Worm (Caenorhabditis elegans): ENCODE results near the gene shc-3.
A peak's percentile ranks its signal among the peaks of the same experiment; 100 is the strongest.

The shc-3 gene

DNA sequence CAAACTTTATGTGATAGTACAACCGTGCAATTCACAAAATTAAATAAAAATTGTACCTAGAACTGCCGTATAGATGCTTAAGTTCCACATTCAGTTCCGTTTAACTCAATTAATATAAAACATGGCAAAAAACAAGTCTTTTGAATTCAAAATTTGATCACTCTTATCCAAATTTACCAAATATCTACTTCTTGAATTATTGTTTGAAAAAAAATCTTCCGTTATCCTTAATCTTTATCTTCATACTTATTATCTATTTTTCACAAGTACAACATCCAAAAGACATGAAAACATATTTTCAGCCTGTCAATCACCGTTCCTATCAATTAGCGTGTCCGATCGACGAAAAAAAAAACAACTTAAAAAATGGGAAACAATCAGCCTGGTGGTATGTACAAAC, 38.1 kb downstream of the shc-3 start, which contains the start of gene aakb-1:
Gene aakb-1 (plus strand): TSS at position 301 of the 400 bp plus-strand sequence.
- TF ChIP-seq eyg-1 (tag; optimal IDR thresholded peaks at IDR 0.05) (no peak), elt-2 (tag; optimal IDR thresholded peaks at IDR 0.05) (no peak), ceh-9 (tag; optimal IDR thresholded peaks at IDR 0.05) (no peak), unc-86 (tag; optimal IDR thresholded peaks at IDR 0.05) (no peak), fkh-6 (tag; optimal IDR thresholded peaks at IDR 0.05) (no peak), pat-9 (tag; optimal IDR thresholded peaks at IDR 0.05) (no peak), ceh-30 (tag; optimal IDR thresholded peaks at IDR 0.05) (no peak), ahr-1 (tag; optimal IDR thresholded peaks at IDR 0.05) (no peak), sox-2 (GFP tag; IDR thresholded peaks at IDR 0.05) (no peak), ceh-2 (tag; optimal IDR thresholded peaks at IDR 0.05) (no peak), nhr-11 (tag; optimal IDR thresholded peaks at IDR 0.05) (no peak), T23F11.4 (GFP tag; optimal IDR thresholded peaks at IDR 0.05) (no peak), unc-55 (GFP tag; optimal IDR thresholded peaks at IDR 0.05) (no peak), zip-5 (tag; optimal IDR thresholded peaks at IDR 0.05) (no peak), sdc-2 (tag; optimal IDR thresholded peaks at IDR 0.05) (no peak), ceh-14 (tag; optimal IDR thresholded peaks at IDR 0.05) (no peak), ref-2 (tag; optimal IDR thresholded peaks at IDR 0.05) (no peak), ttx-3 (tag; optimal IDR thresholded peaks at IDR 0.05) (no peak), unc-3 (GFP tag; conservative IDR thresholded peaks at IDR 0.05) (no peak), unc-3 (tag; optimal IDR thresholded peaks at IDR 0.05) (no peak)

DNA sequence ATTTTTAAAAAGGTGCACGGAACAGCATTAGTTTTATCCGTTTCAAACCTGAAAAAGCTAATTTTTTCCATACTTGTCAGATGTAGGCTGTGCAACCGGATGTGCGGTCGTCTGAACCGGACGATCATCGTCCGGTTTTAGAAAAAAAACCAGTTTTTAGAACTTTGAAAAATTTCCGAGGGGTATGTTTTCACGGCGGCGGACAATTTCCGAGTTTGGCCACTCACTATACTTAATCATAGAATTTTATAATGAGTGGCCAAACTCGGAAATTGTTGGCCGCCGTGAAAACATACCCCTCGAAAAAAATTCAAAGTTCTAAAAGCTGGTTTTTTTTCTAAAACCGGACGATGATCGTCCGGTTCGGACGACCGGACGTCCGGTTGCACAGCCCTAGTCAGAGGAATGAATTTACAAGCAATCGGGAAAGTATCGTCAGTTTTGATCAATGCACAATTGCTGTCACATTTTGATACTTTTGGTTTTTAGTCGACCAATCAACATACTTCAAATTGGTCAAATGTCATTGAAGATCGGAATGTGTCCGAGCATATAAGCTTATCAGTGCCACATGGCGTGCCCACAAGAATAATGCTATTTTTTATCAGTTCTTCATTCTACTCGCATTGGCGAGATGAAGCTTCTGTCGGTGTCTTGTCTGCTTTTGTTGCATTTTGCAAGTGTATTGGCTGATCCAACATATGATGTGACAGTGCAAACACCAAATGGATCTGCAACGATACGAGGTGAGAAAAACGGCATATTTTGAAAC, 42.5 kb downstream of the shc-3 start, which contains the start of gene cest-13:
Gene cest-13 (plus strand): TSS at position 562 of the 772 bp plus-strand sequence.
- TF ChIP-seq pax-1 (tag; optimal IDR thresholded peaks at IDR 0.05) (no peak), C08G9.2 (tag; optimal IDR thresholded peaks at IDR 0.05) (no peak), lin-11 (tag; optimal IDR thresholded peaks at IDR 0.05) (no peak), rnt-1 (tag; optimal IDR thresholded peaks at IDR 0.05) (no peak), nhr-232 (tag; optimal IDR thresholded peaks at IDR 0.05) (no peak), ceh-22 (tag; optimal IDR thresholded peaks at IDR 0.05) (no peak), sox-4 (tag; optimal IDR thresholded peaks at IDR 0.05) (no peak), ceh-18 (tag; optimal IDR thresholded peaks at IDR 0.05) (no peak), madf-2 (tag; optimal IDR thresholded peaks at IDR 0.05) (no peak), elt-2 (tag; optimal IDR thresholded peaks at IDR 0.05) (no peak), ceh-14 (tag; optimal IDR thresholded peaks at IDR 0.05) (no peak), zip-5 (tag; optimal IDR thresholded peaks at IDR 0.05) (no peak), sdc-2 (tag; optimal IDR thresholded peaks at IDR 0.05) (no peak)

DNA sequence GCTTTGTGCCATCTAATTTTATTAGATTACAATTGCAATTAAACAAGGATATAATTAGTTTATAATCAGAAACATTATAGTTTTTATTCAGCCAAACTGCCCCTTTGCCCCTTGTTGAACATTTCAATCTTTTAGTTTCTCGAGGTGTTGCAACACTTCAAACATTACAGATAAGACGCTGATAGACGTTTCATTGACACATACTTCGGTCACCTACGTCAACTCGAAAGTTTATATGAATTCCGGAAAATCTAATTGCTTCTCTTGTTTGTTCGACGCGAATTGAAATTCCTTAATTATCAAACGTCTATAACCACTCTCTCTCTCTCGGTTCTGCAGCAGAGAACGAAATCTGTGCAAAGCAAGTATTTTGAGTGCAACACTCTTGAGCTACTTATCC, 49.9 kb downstream of the shc-3 start:
- TF ChIP-seq ceh-34 (tag; optimal IDR thresholded peaks at IDR 0.05) (no peak), pax-1 (tag; optimal IDR thresholded peaks at IDR 0.05) (no peak)

ce11 chrX:13768562-13768961, 51.2 kb downstream of the shc-3 start:
- peak; percentile 34 for TF ChIP-seq ceh-31 (tag; optimal IDR thresholded peaks at IDR 0.05)
- peak; percentile 86 for TF ChIP-seq unc-42 (tag; optimal IDR thresholded peaks at IDR 0.05)
- TF ChIP-seq zip-5 (tag; optimal IDR thresholded peaks at IDR 0.05) = no peak
- TF ChIP-seq nfya-1 (tag; optimal IDR thresholded peaks at IDR 0.05) = peak; percentile 14
